Fruit fly (Drosophila melanogaster) whole organism, prepupa: Measurements from ENCODE around the gene CG14132.

Experiments used
- Blimp-1 ChIP-seq: fragments of 200-800 bp; sonication (Bioruptor generic); optimal IDR thresholded peaks from 3 replicates; lab custom pipeline; 2017; ENCODE audit warnings: missing biosample characterization, missing genetic modification characterization, mild to moderate bottlenecking, moderate library complexity, missing genetic modification reagents
- CG10631 ChIP-seq: fragments of 200-800 bp; sonication (Bioruptor generic); optimal IDR thresholded peaks from 2 replicates; lab custom pipeline; 2016; ENCODE audit warnings: missing biosample characterization, missing genetic modification characterization
- CG10669 ChIP-seq: fragments of 200-800 bp; sonication (Bioruptor generic); optimal IDR thresholded peaks from 3 replicates; lab custom pipeline; 2018; ENCODE audit warnings: missing biosample characterization, mild to moderate bottlenecking, missing genetic modification characterization, moderate library complexity
- CG11294 ChIP-seq: fragments of 200-800 bp; sonication (Bioruptor generic); IDR thresholded peaks from 2 replicates; pipeline ENCODE4 v1.3.6; 2022; ENCODE audit warnings: missing biosample characterization, missing genetic modification characterization
- CG11762 ChIP-seq: fragments of 200-800 bp; sonication (Bioruptor generic); optimal IDR thresholded peaks from 3 replicates; lab custom pipeline; 2016; ENCODE audit warnings: missing biosample characterization, missing genetic modification characterization; ENCODE audit not compliant: insufficient read depth
- CG11902 ChIP-seq: fragments of 200-800 bp; sonication (Bioruptor generic); optimal IDR thresholded peaks from 3 replicates; lab custom pipeline; 2016; ENCODE audit warnings: missing biosample characterization, missing genetic modification characterization
- CG15336 ChIP-seq: fragments of 200-800 bp; sonication (Bioruptor generic); IDR thresholded peaks from 2 replicates; pipeline ENCODE4 v1.3.6; 2022; ENCODE audit warnings: missing biosample characterization, missing genetic modification characterization
- CG1621 ChIP-seq: fragments of 200-800 bp; sonication (Bioruptor generic); optimal IDR thresholded peaks from 3 replicates; lab custom pipeline; 2018; ENCODE audit warnings: missing biosample characterization, mild to moderate bottlenecking, missing genetic modification characterization
- CG16779 ChIP-seq: fragments of 200-800 bp; sonication (Bioruptor generic); optimal IDR thresholded peaks from 3 replicates; lab custom pipeline; 2017; ENCODE audit warnings: missing biosample characterization, mild to moderate bottlenecking, missing genetic modification characterization
- CG31627 ChIP-seq: fragments of 200-800 bp; sonication (Bioruptor generic); optimal IDR thresholded peaks from 3 replicates; lab custom pipeline; 2016; ENCODE audit warnings: missing biosample characterization, missing genetic modification characterization
- CG32006 ChIP-seq: fragments of 200-800 bp; sonication (Bioruptor generic); optimal IDR thresholded peaks from 3 replicates; lab custom pipeline; 2017; ENCODE audit warnings: missing biosample characterization, mild to moderate bottlenecking, missing genetic modification characterization
- CG34406 ChIP-seq: fragments of 200-800 bp; sonication (Bioruptor generic); optimal IDR thresholded peaks from 3 replicates; lab custom pipeline; 2016; ENCODE audit warnings: missing biosample characterization, missing genetic modification characterization
- CG6163 ChIP-seq: fragments of 200-800 bp; sonication (Bioruptor generic); IDR thresholded peaks from 3 replicates; pipeline ENCODE4 v1.3.6; 2022; ENCODE audit warnings: missing biosample characterization, missing genetic modification characterization
- CG6276 ChIP-seq: fragments of 200-800 bp; sonication (Bioruptor generic); optimal IDR thresholded peaks from 2 replicates; lab custom pipeline; 2017; ENCODE audit warnings: missing biosample characterization, mild to moderate bottlenecking, missing genetic modification characterization
- CG6808 ChIP-seq: fragments of 200-800 bp; sonication (Bioruptor generic); optimal IDR thresholded peaks from 3 replicates; lab custom pipeline; 2017; ENCODE audit warnings: missing biosample characterization, missing genetic modification characterization, mild to moderate bottlenecking, moderate library complexity, missing genetic modification reagents
- CG6854 ChIP-seq: fragments of 200-800 bp; sonication (Bioruptor generic); optimal IDR thresholded peaks from 2 replicates; lab custom pipeline; 2017; ENCODE audit warnings: missing biosample characterization, mild to moderate bottlenecking, missing genetic modification characterization
- CG7368 ChIP-seq: fragments of 200-800 bp; sonication (Bioruptor generic); optimal IDR thresholded peaks from 3 replicates; lab custom pipeline; 2016; ENCODE audit warnings: missing biosample characterization, missing genetic modification characterization
- CG8119 ChIP-seq: fragments of 200-800 bp; sonication (Bioruptor generic); IDR thresholded peaks from 3 replicates; pipeline ENCODE4 v1.3.6; 2022; ENCODE audit warnings: missing biosample characterization, missing genetic modification characterization
- CG8319 ChIP-seq: fragments of 200-800 bp; sonication (Bioruptor generic); optimal IDR thresholded peaks from 3 replicates; lab custom pipeline; 2016; ENCODE audit warnings: missing biosample characterization, missing genetic modification characterization
- CG8632 ChIP-seq: fragments of 200-800 bp; sonication (Bioruptor generic); optimal IDR thresholded peaks from 3 replicates; lab custom pipeline; 2016; ENCODE audit warnings: missing biosample characterization, missing genetic modification characterization
- CG9139 ChIP-seq: fragments of 200-800 bp; sonication (Bioruptor generic); optimal IDR thresholded peaks from 3 replicates; lab custom pipeline; 2017; ENCODE audit warnings: missing biosample characterization, mild to moderate bottlenecking, missing genetic modification characterization
- Eip75B ChIP-seq: fragments of 200-800 bp; sonication (Bioruptor generic); optimal IDR thresholded peaks from 3 replicates; lab custom pipeline; 2016; ENCODE audit warnings: missing biosample characterization, missing genetic modification characterization
- Eip78C ChIP-seq: fragments of 200-800 bp; sonication (Bioruptor generic); peaks from one replicate; lab custom pipeline; 2016; ENCODE audit warnings: missing biosample characterization, missing genetic modification characterization
- Eip93F ChIP-seq: fragments of 200-800 bp; sonication (Bioruptor generic); optimal IDR thresholded peaks from 2 replicates; lab custom pipeline; 2016; ENCODE audit warnings: missing biosample characterization, mild to moderate bottlenecking, missing genetic modification characterization
- Ets21C ChIP-seq: fragments of 200-800 bp; sonication (Bioruptor generic); optimal IDR thresholded peaks from 3 replicates; lab custom pipeline; 2016; ENCODE audit warnings: missing biosample characterization, missing genetic modification characterization
- Ets96B ChIP-seq: fragments of 200-800 bp; optimal IDR thresholded peaks from 2 replicates; lab custom pipeline; 2019; ENCODE audit warnings: missing biosample characterization, mild to moderate bottlenecking, missing genetic modification characterization, moderate library complexity
- Gug ChIP-seq: fragments of 200-800 bp; sonication (Bioruptor generic); IDR thresholded peaks from 2 replicates; pipeline ENCODE4 v1.3.6; 2022; ENCODE audit warnings: missing biosample characterization, missing genetic modification characterization
- Hr38 ChIP-seq: sonication (Bioruptor generic); optimal IDR thresholded peaks from 2 replicates; lab custom pipeline; 2016; ENCODE audit warnings: missing biosample characterization, missing genetic modification characterization
- Hr39 ChIP-seq: fragments of 200-800 bp; sonication (Bioruptor generic); optimal IDR thresholded peaks from 2 replicates; lab custom pipeline; 2016; ENCODE audit warnings: missing biosample characterization, missing genetic modification characterization
- Hr4 ChIP-seq: fragments of 200-800 bp; sonication (Bioruptor generic); optimal IDR thresholded peaks from 3 replicates; lab custom pipeline; 2016; ENCODE audit warnings: missing biosample characterization, missing genetic modification characterization
- OdsH ChIP-seq: fragments of 200-800 bp; sonication (Bioruptor generic); optimal IDR thresholded peaks from 3 replicates; lab custom pipeline; 2016; ENCODE audit warnings: missing biosample characterization, missing genetic modification characterization
- Smox ChIP-seq: fragments of 200-800 bp; sonication (Bioruptor generic); optimal IDR thresholded peaks from 3 replicates; lab custom pipeline; 2016; ENCODE audit warnings: missing biosample characterization, missing genetic modification characterization
- Sox102F ChIP-seq: fragments of 200-800 bp; sonication (Bioruptor generic); optimal IDR thresholded peaks from 2 replicates; lab custom pipeline; 2016; ENCODE audit warnings: missing biosample characterization, mild to moderate bottlenecking, missing genetic modification characterization
- achi ChIP-seq: fragments of 200-800 bp; sonication (Bioruptor generic); optimal IDR thresholded peaks from 3 replicates; lab custom pipeline; 2016; ENCODE audit warnings: missing biosample characterization, missing genetic modification characterization
- acj6 ChIP-seq: fragments of 200-800 bp; sonication (Bioruptor generic); optimal IDR thresholded peaks from 3 replicates; lab custom pipeline; 2016; ENCODE audit warnings: missing biosample characterization, missing genetic modification characterization
- cyc ChIP-seq: fragments of 200-800 bp; sonication (Bioruptor generic); optimal IDR thresholded peaks from 3 replicates; lab custom pipeline; 2016; ENCODE audit warnings: missing biosample characterization, missing genetic modification characterization
- dac ChIP-seq: fragments of 200-800 bp; sonication (Bioruptor generic); optimal IDR thresholded peaks from 2 replicates; lab custom pipeline; 2017; ENCODE audit warnings: missing biosample characterization, mild to moderate bottlenecking, missing genetic modification characterization
- eg ChIP-seq: fragments of 200-800 bp; sonication (Bioruptor generic); IDR thresholded peaks from 3 replicates; pipeline ENCODE4 v1.3.6; 2022; ENCODE audit warnings: missing biosample characterization, missing genetic modification characterization
- fd59A ChIP-seq: fragments of 200-800 bp; sonication (Bioruptor generic); optimal IDR thresholded peaks from 2 replicates; lab custom pipeline; 2017; ENCODE audit warnings: missing biosample characterization, mild to moderate bottlenecking, missing genetic modification characterization, missing genetic modification reagents
- fkh ChIP-seq: fragments of 200-800 bp; sonication (Bioruptor generic); optimal IDR thresholded peaks from 3 replicates; lab custom pipeline; 2017; ENCODE audit warnings: missing biosample characterization, mild to moderate bottlenecking, missing genetic modification characterization, moderate library complexity
- lz ChIP-seq: fragments of 200-800 bp; sonication (Bioruptor generic); optimal IDR thresholded peaks from 3 replicates; lab custom pipeline; 2016; ENCODE audit warnings: missing biosample characterization, missing genetic modification characterization
- net ChIP-seq: fragments of 200-800 bp; sonication (Bioruptor generic); optimal IDR thresholded peaks from 3 replicates; lab custom pipeline; 2016; ENCODE audit warnings: missing biosample characterization, missing genetic modification characterization
- pdm3 ChIP-seq: fragments of 200-800 bp; sonication (Bioruptor generic); optimal IDR thresholded peaks from 3 replicates; lab custom pipeline; 2016; ENCODE audit warnings: missing biosample characterization, missing genetic modification characterization
- salr ChIP-seq, 2 experiments: fragments of 200-800 bp; sonication (Bioruptor generic); optimal IDR thresholded peaks; 3 replicates each; lab custom pipeline; 2016 to 2018; ENCODE audit warnings: missing biosample characterization in 2 of 2, missing genetic modification characterization in 2 of 2, mild to moderate bottlenecking in 1 of 2
- spab ChIP-seq: fragments of 200-800 bp; sonication (Bioruptor generic); optimal IDR thresholded peaks from 2 replicates; lab custom pipeline; 2017; ENCODE audit warnings: missing biosample characterization, mild to moderate bottlenecking, missing genetic modification characterization, missing genetic modification reagents
- ss ChIP-seq, 2 experiments: fragments of 200-800 bp; sonication (Bioruptor generic); optimal IDR thresholded peaks; 2 replicates in 1 of 2; 3 replicates in 1 of 2; lab custom pipeline; 2017 to 2018; ENCODE audit warnings: mild to moderate bottlenecking in 2 of 2, missing biosample characterization in 2 of 2, missing genetic modification characterization in 2 of 2, moderate library complexity in 1 of 2
- svp ChIP-seq: fragments of 200-800 bp; sonication (Bioruptor generic); peaks from one replicate; lab custom pipeline; 2016; ENCODE audit warnings: missing biosample characterization, missing genetic modification characterization

CG14132 gene

DNA sequence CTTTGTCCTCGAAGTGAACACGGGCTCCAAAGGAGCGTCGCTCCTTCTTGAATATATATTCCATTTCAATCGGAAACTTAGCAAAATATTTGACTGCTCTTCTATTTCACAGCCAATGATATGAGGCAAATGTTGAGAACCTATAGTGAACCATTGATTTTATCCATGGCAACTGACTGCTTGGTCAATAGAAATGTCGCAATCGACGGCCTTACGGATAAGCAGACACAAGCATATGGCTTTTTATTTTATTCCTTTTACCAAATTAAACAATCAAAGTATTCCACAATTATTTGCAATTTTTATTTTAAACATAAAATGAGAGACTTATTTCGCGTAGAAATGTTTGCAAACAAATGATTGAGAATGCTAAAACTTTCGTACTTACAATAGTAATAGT is 15.9 kb downstream of the CG14132 start, which contains the start of gene Dnai2:
Gene Dnai2 (minus strand): TSS at position 101 of the 400 bp plus-strand sequence.
- TF ChIP-seq Ets21C: no peak
- no peak for TF ChIP-seq Gug (GFP tag; lab: Robert Waterston, UW)
- TF ChIP-seq Blimp-1 (GFP tag; lab: Kevin White, UChicago): no peak
- TF ChIP-seq OdsH (GFP tag; lab: Kevin White, UChicago): no peak
- TF ChIP-seq, all 60 proteins: peak for 0

DNA sequence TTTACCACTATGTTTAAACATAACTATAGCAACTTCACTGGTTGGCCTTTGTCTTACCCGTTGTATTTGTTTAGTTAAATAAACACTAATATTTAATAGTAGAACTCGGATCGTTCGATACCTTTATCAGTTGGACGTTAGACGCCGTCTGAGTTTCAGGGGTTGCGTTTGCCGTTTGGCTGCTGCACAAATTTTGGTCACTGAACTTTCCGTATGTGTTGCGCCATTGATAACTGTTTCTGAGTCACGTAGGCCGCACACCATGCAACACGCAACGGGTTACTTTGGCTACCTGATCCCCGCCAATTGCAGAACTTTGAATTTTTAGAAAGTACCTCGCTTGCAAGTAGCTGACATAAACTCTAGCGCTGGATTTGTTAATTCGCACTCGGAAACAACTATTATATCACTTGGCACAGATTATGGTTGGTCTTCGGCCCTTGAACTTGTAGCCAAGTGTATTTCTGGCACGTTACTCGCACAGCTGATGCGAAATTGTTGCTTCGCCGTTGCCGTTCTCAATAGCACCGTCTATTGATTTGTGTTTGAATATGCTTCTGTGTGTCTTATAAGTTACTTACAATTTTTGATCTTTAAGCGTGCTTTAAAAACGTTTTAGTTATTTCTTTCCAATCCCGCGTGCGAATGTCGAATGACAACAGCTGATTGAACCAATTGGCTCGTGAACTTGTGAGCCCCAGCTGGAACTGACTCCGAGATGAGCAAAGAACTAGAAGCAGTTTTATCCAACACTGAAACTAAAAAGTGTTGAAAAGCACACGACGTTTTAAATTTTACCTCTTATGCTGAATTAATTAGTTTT is 18.6 kb downstream of the CG14132 start, which contains the start of gene Dph1:
Gene Dph1 (minus strand): TSS at position 670 of the 823 bp plus-strand sequence.
- TF ChIP-seq CG11902: peak; percentile 86
- TF ChIP-seq net (GFP tag; lab: Kevin White, UChicago): peak; percentile 94
- TF ChIP-seq fd59A (GFP tag; lab: Kevin White, UChicago): peak; percentile 81
- peak; percentile 84 for TF ChIP-seq CG34406
- peak; percentile 97 for TF ChIP-seq svp (GFP tag; lab: Kevin White, UChicago)
- peak; percentile 97 for TF ChIP-seq eg (GFP tag; lab: Robert Waterston, UW)
- peak; percentile 90 for TF ChIP-seq CG31627 (GFP tag; lab: Kevin White, UChicago)
- TF ChIP-seq Eip78C (GFP tag; lab: Kevin White, UChicago): peak; percentile 100
- peak; percentile 95 for TF ChIP-seq CG6276 (GFP tag; lab: Kevin White, UChicago)
- peak; percentile 86 to 87 for TF ChIP-seq salr (GFP tag; optimal IDR thresholded peaks at IDR 0.05; lab: Kevin White, UChicago)
- TF ChIP-seq CG6163 (GFP tag; lab: Robert Waterston, UW): peak; percentile 96
- peak; percentile 86 for TF ChIP-seq cyc (GFP tag; lab: Kevin White, UChicago)
- TF ChIP-seq CG8119: peak; percentile 93
- TF ChIP-seq lz: peak; percentile 92
- TF ChIP-seq spab (GFP tag; lab: Kevin White, UChicago): peak; percentile 83
- peak; percentile 95 for TF ChIP-seq CG15336 (GFP tag; lab: Robert Waterston, UW)
- TF ChIP-seq Eip75B (GFP tag; lab: Kevin White, UChicago): peak; percentile 91
- peak; percentile 90 for TF ChIP-seq dac (GFP tag; lab: Kevin White, UChicago)
- peak; percentile 90 for TF ChIP-seq Ets96B (tag; lab: Kevin White, UChicago)
- peak; percentile 90 for TF ChIP-seq acj6 (GFP tag; lab: Kevin White, UChicago)
- peak; percentile 79; the same call in 1 of the 2 replicates for TF ChIP-seq CG11294 (GFP tag; lab: Robert Waterston, UW)
- peak; percentile 65 for TF ChIP-seq CG8319 (GFP tag; lab: Kevin White, UChicago)
- peak; percentile 90 for TF ChIP-seq Gug (GFP tag; lab: Robert Waterston, UW)
- peak; percentile 65 for TF ChIP-seq Blimp-1 (GFP tag; lab: Kevin White, UChicago)
- TF ChIP-seq CG7368 (GFP tag; lab: Kevin White, UChicago): peak; percentile 95
- TF ChIP-seq CG32006 (GFP tag; lab: Kevin White, UChicago): peak; percentile 94
- TF ChIP-seq CG16779: peak; percentile 90
- peak; percentile 88 for TF ChIP-seq CG8632 (GFP tag; lab: Kevin White, UChicago)
- peak; percentile 83 for TF ChIP-seq Ets21C
- peak; percentile 92 for TF ChIP-seq CG10669
- TF ChIP-seq OdsH (GFP tag; lab: Kevin White, UChicago): peak; percentile 92
- peak; percentile 93 for TF ChIP-seq CG1621 (tag; lab: Kevin White, UChicago)
- peak; percentile 87 for TF ChIP-seq CG6854 (GFP tag; lab: Kevin White, UChicago)
- peak; percentile 19 for TF ChIP-seq Eip93F (GFP tag; lab: Kevin White, UChicago)
- peak; percentile 89 for TF ChIP-seq Hr39 (GFP tag; lab: Kevin White, UChicago)
- TF ChIP-seq Hr4: peak; percentile 92
- TF ChIP-seq CG11762 (GFP tag; lab: Kevin White, UChicago): peak; percentile 91
- TF ChIP-seq ss (GFP tag; optimal IDR thresholded peaks at IDR 0.05; lab: Kevin White, UChicago): peak; percentile 94 to 96
- no peak for TF ChIP-seq Hr38 (GFP tag; lab: Kevin White, UChicago)
- TF ChIP-seq achi: peak; percentile 90
- peak; percentile 92 for TF ChIP-seq CG9139 (GFP tag; lab: Kevin White, UChicago)
- peak; percentile 88 for TF ChIP-seq CG6808 (GFP tag; lab: Kevin White, UChicago)
- TF ChIP-seq Sox102F (GFP tag; lab: Kevin White, UChicago): peak; percentile 92
- TF ChIP-seq CG10631 (GFP tag; lab: Kevin White, UChicago): peak; percentile 85
- TF ChIP-seq Smox (GFP tag; lab: Kevin White, UChicago): peak; percentile 90
- peak; percentile 90 for TF ChIP-seq fkh (GFP tag; lab: Kevin White, UChicago)
- TF ChIP-seq pdm3 (GFP tag; lab: Kevin White, UChicago): peak; percentile 91
